Fruit fly (Drosophila melanogaster) whole organism: Measurements from ENCODE around the gene CG4887.

Source experiments
- CG8478 ChIP-seq: fragments of >200 bp; optimal IDR thresholded peaks from 2 replicates; lab custom pipeline; 2018; ENCODE audit warnings: inconsistent platforms
- EcR ChIP-seq, 2 experiments: fragments of >200 bp; optimal IDR thresholded peaks; 2 replicates each; lab custom pipeline; 2017; ENCODE audit warnings: missing biosample characterization in 2 of 2, missing genetic modification characterization in 2 of 2, missing genetic modification reagents in 2 of 2
- pan ChIP-seq: fragments of >200 bp; optimal IDR thresholded peaks from 2 replicates; lab custom pipeline; 2017
- usp ChIP-seq: fragments of >200 bp; optimal IDR thresholded peaks from 2 replicates; lab custom pipeline; 2017; ENCODE audit warnings: missing biosample characterization, missing genetic modification characterization, mixed read lengths

dm6 chr2L:1201396-1201837, 28.6 kb downstream of the CG4887 start:
- no peak for TF ChIP-seq usp (GFP tag; lab: Kevin White, UChicago)
- no peak for TF ChIP-seq CG8478 (lab: Kevin White, UChicago)
- TF ChIP-seq EcR (GFP tag; optimal IDR thresholded peaks at IDR 0.05; lab: Kevin White, UChicago) = no peak
- TF ChIP-seq pan (lab: Kevin White, UChicago) = no peak
